Worm (Caenorhabditis elegans) whole organism, L3 larva: ENCODE data around the gene unc-76.

Source experiments
- R02D3.7 ChIP-seq: fragments of 150-350 bp; optimal IDR thresholded peaks from 2 replicates; lab custom pipeline; 2014; ENCODE audit warnings: missing biosample characterization, missing genetic modification characterization
- ZK546.5 ChIP-seq: sonication (generic microtip); optimal IDR thresholded peaks from 2 replicates; lab custom pipeline; 2017; ENCODE audit warnings: missing biosample characterization, missing genetic modification characterization
- ama-1 ChIP-seq: fragments of 150-350 bp; optimal IDR thresholded peaks from 2 replicates; lab custom pipeline; 2018
- ceh-16 ChIP-seq: sonication (generic microtip); optimal IDR thresholded peaks from 2 replicates; lab custom pipeline; 2017; ENCODE audit warnings: missing biosample characterization, missing genetic modification characterization
- daf-12 ChIP-seq: fragments of 150-350 bp; optimal IDR thresholded peaks from 2 replicates; lab custom pipeline; 2014; ENCODE audit warnings: missing biosample characterization, missing genetic modification reagents, missing genetic modification characterization
- egl-27 ChIP-seq: sonication (generic microtip); optimal IDR thresholded peaks from 4 replicates; lab custom pipeline; 2017; ENCODE audit warnings: missing biosample characterization, missing genetic modification reagents, missing genetic modification characterization
- elt-1 ChIP-seq: fragments of 150-350 bp; optimal IDR thresholded peaks from 2 replicates; lab custom pipeline; 2014; ENCODE audit warnings: missing biosample characterization, missing genetic modification characterization
- elt-2 ChIP-seq: sonication (generic microtip); optimal IDR thresholded peaks from 2 replicates; lab custom pipeline; 2016; ENCODE audit warnings: missing genetic modification reagents, mild to moderate bottlenecking, missing genetic modification characterization, missing compliant biosample characterization
- eor-1 ChIP-seq, 2 experiments: fragments of 150-350 bp; optimal IDR thresholded peaks; 2 replicates each; lab custom pipeline; 2014 to 2018; ENCODE audit warnings: missing biosample characterization in 2 of 2, missing genetic modification characterization in 2 of 2
- fkh-10 ChIP-seq: sonication (generic microtip); optimal IDR thresholded peaks from 2 replicates; lab custom pipeline; 2017; ENCODE audit warnings: missing biosample characterization, missing genetic modification reagents, missing genetic modification characterization
- fkh-2 ChIP-seq: fragments of 150-350 bp; optimal IDR thresholded peaks from 2 replicates; lab custom pipeline; 2014; ENCODE audit warnings: missing biosample characterization, missing genetic modification reagents, missing genetic modification characterization
- fos-1 ChIP-seq: fragments of 150-350 bp; optimal IDR thresholded peaks from 2 replicates; lab custom pipeline; 2014; ENCODE audit warnings: missing biosample characterization, missing genetic modification characterization
- hmg-11 ChIP-seq: sonication (generic microtip); optimal IDR thresholded peaks from 2 replicates; lab custom pipeline; 2016; ENCODE audit warnings: missing genetic modification characterization, missing compliant biosample characterization
- jun-1 ChIP-seq: fragments of 150-350 bp; optimal IDR thresholded peaks from 2 replicates; lab custom pipeline; 2014; ENCODE audit warnings: missing biosample characterization, missing genetic modification reagents, missing genetic modification characterization
- lin-15B ChIP-seq: fragments of 150-350 bp; optimal IDR thresholded peaks from 2 replicates; lab custom pipeline; 2014; ENCODE audit warnings: missing biosample characterization, missing genetic modification characterization
- lsy-12 ChIP-seq: sonication (generic microtip); optimal IDR thresholded peaks from 2 replicates; lab custom pipeline; 2016; ENCODE audit warnings: mild to moderate bottlenecking, missing genetic modification characterization, missing compliant biosample characterization
- mdl-1 ChIP-seq: fragments of 150-350 bp; optimal IDR thresholded peaks from 2 replicates; lab custom pipeline; 2014; ENCODE audit warnings: missing biosample characterization, missing genetic modification characterization
- nfya-1 ChIP-seq: sonication (generic microtip); optimal IDR thresholded peaks from 2 replicates; lab custom pipeline; 2017; ENCODE audit warnings: missing genetic modification characterization, mild to moderate bottlenecking, missing compliant biosample characterization, antibody characterized with exemption, moderate library complexity; ENCODE audit not compliant: insufficient read depth
- nhr-237 ChIP-seq: fragments of 150-350 bp; optimal IDR thresholded peaks from 2 replicates; lab custom pipeline; 2014; ENCODE audit warnings: missing biosample characterization, missing genetic modification characterization
- nhr-28 ChIP-seq: fragments of 150-350 bp; optimal IDR thresholded peaks from 2 replicates; lab custom pipeline; 2014; ENCODE audit warnings: missing biosample characterization, missing genetic modification characterization
- nhr-67 ChIP-seq: fragments of 150-350 bp; optimal IDR thresholded peaks from 2 replicates; lab custom pipeline; 2014; ENCODE audit warnings: missing biosample characterization, missing genetic modification characterization
- nhr-77 ChIP-seq: fragments of 150-350 bp; optimal IDR thresholded peaks from 2 replicates; lab custom pipeline; 2014; ENCODE audit warnings: missing biosample characterization, missing genetic modification characterization
- pha-4 ChIP-seq: fragments of 150-350 bp; optimal IDR thresholded peaks from 2 replicates; lab custom pipeline; 2014; ENCODE audit warnings: missing biosample characterization, missing genetic modification reagents, missing genetic modification characterization
- pqm-1 ChIP-seq: fragments of 150-350 bp; optimal IDR thresholded peaks from 2 replicates; lab custom pipeline; 2017; ENCODE audit warnings: missing biosample characterization, missing genetic modification characterization, inconsistent platforms
- unc-62 ChIP-seq: fragments of 150-350 bp; sonication (generic microtip); optimal IDR thresholded peaks from 4 replicates; lab custom pipeline; 2014; ENCODE audit warnings: missing biosample characterization, missing genetic modification reagents, missing genetic modification characterization
- zag-1 ChIP-seq: fragments of 150-350 bp; optimal IDR thresholded peaks from 2 replicates; lab custom pipeline; 2014; ENCODE audit warnings: missing biosample characterization, missing genetic modification characterization
- ztf-11 ChIP-seq: fragments of 150-350 bp; optimal IDR thresholded peaks from 2 replicates; lab custom pipeline; 2014; ENCODE audit warnings: missing biosample characterization, missing genetic modification characterization
- ztf-4 ChIP-seq: fragments of 150-350 bp; optimal IDR thresholded peaks from 2 replicates; lab custom pipeline; 2014; ENCODE audit warnings: missing biosample characterization, missing genetic modification characterization

The unc-76 gene

ce11 chrV:15052368-15052767, 19.2 kb upstream of the unc-76 start, which contains the start of the genes fbxa-82 and C25D7.5:
fbxa-82 (minus strand) TSS chrV:15052530.
C25D7.5 (plus strand) TSS chrV:15052650.
- TF ChIP-seq egl-27 (tag; lab: Kevin White, UChicago): no peak
- TF ChIP-seq eor-1 (tag; optimal IDR thresholded peaks at IDR 0.05; lab: Kevin White, UChicago): no peak
- no peak for TF ChIP-seq lsy-12 (tag; lab: Kevin White, UChicago)
- TF ChIP-seq elt-2 (tag; lab: Kevin White, UChicago): peak; percentile 28
- TF ChIP-seq pha-4 (tag; lab: Kevin White, UChicago): peak; percentile 31
- TF ChIP-seq jun-1: no peak
- TF ChIP-seq fkh-2 (tag; lab: Kevin White, UChicago): no peak
- peak; percentile 41 for TF ChIP-seq pqm-1
- TF ChIP-seq, all 47 proteins: peak for 3

- TF ChIP-seq mdl-1 (tag; lab: Kevin White, UChicago) (no peak), ztf-11 (tag; lab: Kevin White, UChicago) (no peak), elt-2 (tag; lab: Kevin White, UChicago) (no peak), ZK546.5 (tag; lab: Kevin White, UChicago) (no peak), nhr-77 (no peak), eor-1 (tag; optimal IDR thresholded peaks at IDR 0.05; lab: Kevin White, UChicago) (no peak), nhr-237 (tag; lab: Kevin White, UChicago) (no peak), nhr-67 (tag; lab: Kevin White, UChicago) (no peak), daf-12 (tag; lab: Kevin White, UChicago) (no peak)
These were observed 16.8 kb upstream of the unc-76 start for ce11 chrV:15054733-15055132.

- TF ChIP-seq ztf-4: no peak
- no peak for TF ChIP-seq R02D3.7 (tag; lab: Kevin White, UChicago)
- no peak for TF ChIP-seq nhr-237 (tag; lab: Kevin White, UChicago)
- TF ChIP-seq jun-1: no peak
- TF ChIP-seq fos-1 (tag; lab: Kevin White, UChicago): no peak
- TF ChIP-seq zag-1 (tag; lab: Kevin White, UChicago): no peak
- no peak for TF ChIP-seq nfya-1 (tag; lab: Kevin White, UChicago)
- no peak for TF ChIP-seq ZK546.5 (tag; lab: Kevin White, UChicago)
- TF ChIP-seq ceh-16 (tag; lab: Kevin White, UChicago): no peak
- TF ChIP-seq lsy-12 (tag; lab: Kevin White, UChicago): no peak
- TF ChIP-seq ama-1 (lab: Kevin White, UChicago): no peak
These were observed 15.7 kb upstream of the unc-76 start, which contains the start of gene C25D7.16 for ce11 chrV:15055873-15056272. C25D7.16 (plus strand) TSS chrV:15056173.

ce11 chrV:15056346-15056839, 15.2 kb upstream of the unc-76 start:
- TF ChIP-seq elt-2 (tag; lab: Kevin White, UChicago) (no peak), fkh-10 (GFP tag; lab: Kevin White, UChicago) (no peak)

ce11 chrV:15057724-15058123, 13.8 kb upstream of the unc-76 start:
- no peak for TF ChIP-seq elt-1 (tag; lab: Kevin White, UChicago)
- no peak for TF ChIP-seq daf-12 (tag; lab: Kevin White, UChicago)
- TF ChIP-seq ztf-4: no peak
- TF ChIP-seq fos-1 (tag; lab: Kevin White, UChicago): no peak
- TF ChIP-seq lin-15B (tag; lab: Kevin White, UChicago): no peak
- no peak for TF ChIP-seq egl-27 (tag; lab: Kevin White, UChicago)
- no peak for TF ChIP-seq eor-1 (tag; optimal IDR thresholded peaks at IDR 0.05; lab: Kevin White, UChicago)

ce11 chrV:15058423-15058822, 13.1 kb upstream of the unc-76 start:
- TF ChIP-seq ama-1 (lab: Kevin White, UChicago) (no peak), unc-62 (no peak), hmg-11 (tag; lab: Kevin White, UChicago) (no peak), nhr-28 (tag; lab: Kevin White, UChicago) (no peak), fos-1 (tag; lab: Kevin White, UChicago) (no peak), ztf-11 (tag; lab: Kevin White, UChicago) (no peak), zag-1 (tag; lab: Kevin White, UChicago) (no peak), R02D3.7 (tag; lab: Kevin White, UChicago) (no peak), nhr-67 (tag; lab: Kevin White, UChicago) (no peak), mdl-1 (tag; lab: Kevin White, UChicago) (no peak), nhr-237 (tag; lab: Kevin White, UChicago) (no peak)
- TF ChIP-seq, all 47 proteins: peak for 0
